Fruit fly (Drosophila melanogaster) Kc167 (cell line): Measurements from ENCODE around the gene Hs6st.

Experiments
- Myc ChIP-seq: fragments of >200 bp; optimal IDR thresholded peaks from 2 replicates; lab custom pipeline; 2017; ENCODE audit warnings: missing external identifiers
- h ChIP-seq: fragments of >200 bp; optimal IDR thresholded peaks from 3 replicates; lab custom pipeline; 2018; ENCODE audit warnings: missing external identifiers

dm6 chr3R:20004697-20005096 is 3.6 kb downstream of the Hs6st start:
- TF ChIP-seq Myc (no peak), h (lab: Kevin White, UChicago) (no peak)
